Fruit fly (Drosophila melanogaster) whole organism, embryonic: ENCODE measurements around the gene trbl.

ENCODE experiments used
- BEAF-32 ChIP-seq: fragments of 200-800 bp; sonication (Bioruptor generic); optimal IDR thresholded peaks from 3 replicates; lab custom pipeline; 2017; ENCODE audit warnings: missing biosample characterization, missing genetic modification characterization, mild to moderate bottlenecking, moderate library complexity, missing genetic modification reagents
- C15 ChIP-seq: fragments of 200-800 bp; sonication (Bioruptor generic); IDR thresholded peaks from 3 replicates; pipeline ENCODE4 v1.3.6; 2022; ENCODE audit warnings: missing biosample characterization, missing genetic modification characterization
- CG10321 ChIP-seq: fragments of 200-800 bp; sonication (Bioruptor generic); IDR thresholded peaks from 2 replicates; pipeline ENCODE4 v1.3.6; 2022; ENCODE audit warnings: missing biosample characterization, missing genetic modification characterization
- CG11085 ChIP-seq: fragments of 200-800 bp; sonication (Bioruptor generic); IDR thresholded peaks from 2 replicates; pipeline ENCODE4 v1.3.6; 2022; ENCODE audit warnings: missing biosample characterization, missing genetic modification characterization
- CG12744 ChIP-seq: fragments of 200-800 bp; sonication (Bioruptor generic); optimal IDR thresholded peaks from 2 replicates; lab custom pipeline; 2016; ENCODE audit warnings: missing biosample characterization, missing genetic modification characterization
- CG12942 ChIP-seq: fragments of 200-800 bp; sonication (Bioruptor generic); optimal IDR thresholded peaks from 3 replicates; lab custom pipeline; 2016; ENCODE audit warnings: missing biosample characterization, missing genetic modification characterization
- CG13287 ChIP-seq: fragments of 200-800 bp; sonication (Bioruptor generic); IDR thresholded peaks from 2 replicates; pipeline ENCODE4 v1.3.6; 2022; ENCODE audit warnings: missing biosample characterization, missing genetic modification characterization; ENCODE audit not compliant: partially characterized antibody
- CG17186 ChIP-seq: fragments of 200-800 bp; sonication (Bioruptor generic); optimal IDR thresholded peaks from 3 replicates; lab custom pipeline; 2017; ENCODE audit warnings: missing biosample characterization, missing genetic modification reagents, missing genetic modification characterization
- CG18476 ChIP-seq: fragments of 200-800 bp; sonication (Bioruptor generic); optimal IDR thresholded peaks from 2 replicates; lab custom pipeline; 2016; ENCODE audit warnings: missing biosample characterization, mild to moderate bottlenecking, missing genetic modification characterization
- CG3163 ChIP-seq: fragments of 200-800 bp; sonication (Bioruptor generic); optimal IDR thresholded peaks from 3 replicates; lab custom pipeline; 2016; ENCODE audit warnings: missing biosample characterization, missing genetic modification characterization
- CG34376 ChIP-seq: fragments of 200-800 bp; sonication (Bioruptor generic); optimal IDR thresholded peaks from 2 replicates; lab custom pipeline; 2018; ENCODE audit warnings: missing biosample characterization, mild to moderate bottlenecking, missing genetic modification characterization
- CG3838 ChIP-seq: fragments of 200-800 bp; sonication (Bioruptor generic); optimal IDR thresholded peaks from 3 replicates; lab custom pipeline; 2016; ENCODE audit warnings: missing biosample characterization, missing genetic modification characterization
- CG4328 ChIP-seq: fragments of 200-800 bp; sonication (Bioruptor generic); optimal IDR thresholded peaks from 3 replicates; lab custom pipeline; 2017; ENCODE audit warnings: missing biosample characterization, missing genetic modification reagents, missing genetic modification characterization
- CG4707 ChIP-seq: fragments of 200-800 bp; sonication (Bioruptor generic); optimal IDR thresholded peaks from 2 replicates; lab custom pipeline; 2018; ENCODE audit warnings: missing biosample characterization, mild to moderate bottlenecking, missing genetic modification characterization, moderate library complexity
- CG6854 ChIP-seq: fragments of 200-800 bp; sonication (Bioruptor generic); optimal IDR thresholded peaks from 3 replicates; lab custom pipeline; 2017; ENCODE audit warnings: missing biosample characterization, mild to moderate bottlenecking, missing genetic modification characterization
- CG7357 ChIP-seq: fragments of 200-800 bp; sonication (Bioruptor generic); IDR thresholded peaks from 3 replicates; pipeline ENCODE4 v1.3.6; 2022; ENCODE audit warnings: missing biosample characterization, missing genetic modification characterization
- CG8089 ChIP-seq: fragments of 200-800 bp; sonication (Bioruptor generic); optimal IDR thresholded peaks from 3 replicates; lab custom pipeline; 2016; ENCODE audit warnings: missing biosample characterization, missing genetic modification characterization
- CG9609 ChIP-seq: fragments of 200-800 bp; sonication (Bioruptor generic); optimal IDR thresholded peaks from 3 replicates; lab custom pipeline; 2016; ENCODE audit warnings: missing biosample characterization, missing genetic modification characterization
- CG9797 ChIP-seq: fragments of 200-800 bp; sonication (Bioruptor generic); optimal IDR thresholded peaks from 3 replicates; lab custom pipeline; 2018; ENCODE audit warnings: missing biosample characterization, mild to moderate bottlenecking, missing genetic modification characterization
- D ChIP-seq, 2 experiments: fragments of 200-800 bp in 1 of 2; fragments of >200 bp in 1 of 2; sonication (Bioruptor generic) in 1 of 2; optimal IDR thresholded peaks; 2 replicates in 1 of 2; 3 replicates in 1 of 2; lab custom pipeline; 2017; ENCODE audit warnings: mild to moderate bottlenecking in 1 of 2, missing biosample characterization in 1 of 2, missing genetic modification characterization in 1 of 2, missing genetic modification reagents in 1 of 2
- Dek ChIP-seq: fragments of 200-800 bp; sonication (Bioruptor generic); optimal IDR thresholded peaks from 3 replicates; lab custom pipeline; 2019; ENCODE audit warnings: missing biosample characterization, mild to moderate bottlenecking, missing genetic modification characterization, moderate library complexity
- Ets65A ChIP-seq: fragments of 200-800 bp; sonication (Bioruptor generic); peaks from one replicate; lab custom pipeline; 2016; ENCODE audit warnings: missing biosample characterization, missing genetic modification characterization
- HLHmδ ChIP-seq: fragments of 200-800 bp; sonication (Bioruptor generic); optimal IDR thresholded peaks from 2 replicates; lab custom pipeline; 2018; ENCODE audit warnings: missing biosample characterization, mild to moderate bottlenecking, missing genetic modification characterization, moderate library complexity
- Hmx ChIP-seq: fragments of 200-800 bp; sonication (Bioruptor generic); optimal IDR thresholded peaks from 2 replicates; lab custom pipeline; 2016; ENCODE audit warnings: missing biosample characterization, missing genetic modification characterization
- Hr3 ChIP-seq: fragments of 200-800 bp; sonication (Bioruptor generic); optimal IDR thresholded peaks from 3 replicates; lab custom pipeline; 2016; ENCODE audit warnings: missing biosample characterization, missing genetic modification characterization
- Jarid2 ChIP-seq: fragments of 200-800 bp; sonication (Bioruptor generic); optimal IDR thresholded peaks from 3 replicates; lab custom pipeline; 2017; ENCODE audit warnings: mild to moderate bottlenecking, missing biosample characterization, missing genetic modification reagents, missing genetic modification characterization
- MTF-1 ChIP-seq: fragments of 200-800 bp; sonication (Bioruptor generic); optimal IDR thresholded peaks from 2 replicates; lab custom pipeline; 2018; ENCODE audit warnings: missing biosample characterization, mild to moderate bottlenecking, missing genetic modification characterization, borderline replicate concordance
- Max ChIP-seq: fragments of 200-800 bp; sonication (Bioruptor generic); optimal IDR thresholded peaks from 2 replicates; lab custom pipeline; 2016; ENCODE audit warnings: missing biosample characterization, mild to moderate bottlenecking, missing genetic modification characterization
- Mrtf ChIP-seq: fragments of 200-800 bp; sonication (Bioruptor generic); IDR thresholded peaks from 3 replicates; pipeline ENCODE4 v1.3.6; 2022; ENCODE audit warnings: missing biosample characterization, missing genetic modification characterization
- Nf-YC ChIP-seq: fragments of 200-800 bp; optimal IDR thresholded peaks from 3 replicates; lab custom pipeline; 2019; ENCODE audit warnings: missing biosample characterization, mild to moderate bottlenecking, missing genetic modification characterization, moderate library complexity
- NfI ChIP-seq: fragments of 200-800 bp; sonication (Bioruptor generic); optimal IDR thresholded peaks from 3 replicates; lab custom pipeline; 2018; ENCODE audit warnings: missing biosample characterization, mild to moderate bottlenecking, missing genetic modification characterization, moderate library complexity
- Pdp1 ChIP-seq, 2 experiments: fragments of 200-800 bp; sonication (Bioruptor generic); optimal IDR thresholded peaks; 3 replicates each; lab custom pipeline; 2016; ENCODE audit warnings: missing biosample characterization in 2 of 2, missing genetic modification characterization in 2 of 2, mild to moderate bottlenecking in 1 of 2, moderate library complexity in 1 of 2
- Scr ChIP-seq: fragments of 200-800 bp; sonication (Bioruptor generic); IDR thresholded peaks from 2 replicates; pipeline ENCODE4 v1.3.6; 2022; ENCODE audit warnings: missing biosample characterization, missing genetic modification characterization; ENCODE audit not compliant: partially characterized antibody
- Side ChIP-seq: fragments of 200-800 bp; sonication (Bioruptor generic); optimal IDR thresholded peaks from 2 replicates; lab custom pipeline; 2016; ENCODE audit warnings: missing biosample characterization, missing genetic modification characterization
- Sry-δ ChIP-seq: fragments of 200-800 bp; sonication (Bioruptor generic); optimal IDR thresholded peaks from 2 replicates; lab custom pipeline; 2016; ENCODE audit warnings: missing biosample characterization, missing genetic modification characterization
- Ssrp ChIP-seq: fragments of 200-800 bp; sonication (Bioruptor generic); optimal IDR thresholded peaks from 2 replicates; lab custom pipeline; 2018; ENCODE audit warnings: missing biosample characterization, mild to moderate bottlenecking, missing genetic modification characterization, moderate library complexity
- Trl ChIP-seq, 3 experiments: fragments of >200 bp in 2 of 3; fragments of 200-800 bp in 1 of 3; sonication (Bioruptor generic) in 1 of 3; optimal IDR thresholded peaks; 2 replicates in 1 of 3; 3 replicates in 2 of 3; lab custom pipeline; 2016 to 2017; ENCODE audit warnings: missing biosample characterization in 1 of 3, missing genetic modification characterization in 1 of 3
- dan ChIP-seq: fragments of 200-800 bp; sonication (Bioruptor generic); IDR thresholded peaks from 2 replicates; pipeline ENCODE4 v1.3.6; 2022; ENCODE audit warnings: missing biosample characterization, missing genetic modification characterization
- ewg ChIP-seq: fragments of 200-800 bp; sonication (Bioruptor generic); optimal IDR thresholded peaks from 3 replicates; lab custom pipeline; 2017; ENCODE audit warnings: mild to moderate bottlenecking, missing biosample characterization, missing genetic modification reagents, missing genetic modification characterization
- gcm ChIP-seq: fragments of 200-800 bp; sonication (Bioruptor generic); optimal IDR thresholded peaks from 2 replicates; lab custom pipeline; 2019; ENCODE audit warnings: missing biosample characterization, mild to moderate bottlenecking, missing genetic modification characterization, moderate library complexity
- grau ChIP-seq: fragments of 200-800 bp; optimal IDR thresholded peaks from 3 replicates; lab custom pipeline; 2019; ENCODE audit warnings: missing biosample characterization, mild to moderate bottlenecking, missing genetic modification characterization, moderate library complexity
- her ChIP-seq: fragments of 200-800 bp; sonication (Bioruptor generic); optimal IDR thresholded peaks from 2 replicates; lab custom pipeline; 2016; ENCODE audit warnings: missing biosample characterization, missing genetic modification characterization
- hkb ChIP-seq, 2 experiments: fragments of 200-800 bp in 1 of 2; fragments of >200 bp in 1 of 2; sonication (Bioruptor generic) in 1 of 2; IDR thresholded peaks in 1 of 2; optimal IDR thresholded peaks in 1 of 2; 2 replicates each; pipeline versions ENCODE4 v1.3.6 to Lab custom; 2017 to 2022; ENCODE audit warnings: missing biosample characterization in 1 of 2, missing genetic modification characterization in 1 of 2
- schlank ChIP-seq: fragments of 200-800 bp; sonication (Bioruptor generic); optimal IDR thresholded peaks from 2 replicates; lab custom pipeline; 2018; ENCODE audit warnings: missing biosample characterization, mild to moderate bottlenecking, missing genetic modification characterization
- scrt ChIP-seq: fragments of 200-800 bp; sonication (Bioruptor generic); optimal IDR thresholded peaks from 2 replicates; lab custom pipeline; 2018; ENCODE audit warnings: missing biosample characterization, mild to moderate bottlenecking, missing genetic modification characterization, moderate library complexity
- sens ChIP-seq: fragments of 200-800 bp; sonication (Bioruptor generic); peaks from one replicate; lab custom pipeline; 2016; ENCODE audit warnings: missing biosample characterization, missing genetic modification characterization
- sr ChIP-seq: fragments of 200-800 bp; sonication (Bioruptor generic); IDR thresholded peaks from 3 replicates; pipeline ENCODE4 v1.3.6; 2022; ENCODE audit warnings: missing biosample characterization, missing genetic modification characterization
- stwl ChIP-seq: fragments of 200-800 bp; sonication (Bioruptor generic); optimal IDR thresholded peaks from 3 replicates; lab custom pipeline; 2018; ENCODE audit warnings: missing biosample characterization, mild to moderate bottlenecking, missing genetic modification characterization, moderate library complexity
- tgo ChIP-seq: fragments of 200-800 bp; sonication (Bioruptor generic); IDR thresholded peaks from 3 replicates; pipeline ENCODE4 v1.3.6; 2022; ENCODE audit warnings: missing biosample characterization, missing genetic modification characterization

Gene trbl

dm6 chr3L:20366674-20367372, 34.6 kb downstream of the trbl start, which contains the start of the genes Toll-9 and in (continued):
- TF ChIP-seq Jarid2 (GFP tag; lab: Kevin White, UChicago) = peak; percentile 50
- TF ChIP-seq CG6854 = no peak
- TF ChIP-seq scrt (GFP tag; lab: Kevin White, UChicago) = no peak
- TF ChIP-seq CG3838 (GFP tag; lab: Kevin White, UChicago) = no peak
- TF ChIP-seq CG12744 = no peak
- TF ChIP-seq Nf-YC (tag; lab: Kevin White, UChicago) = no peak
- no peak for TF ChIP-seq grau (tag; lab: Kevin White, UChicago)
- TF ChIP-seq Ets65A (GFP tag; lab: Kevin White, UChicago) = peak; percentile 27
- TF ChIP-seq tgo (GFP tag; lab: Robert Waterston, UW) = no peak
- TF ChIP-seq CG10321 (GFP tag; lab: Robert Waterston, UW) = no peak
- no peak for TF ChIP-seq her
- TF ChIP-seq CG12942 = no peak
- no peak for TF ChIP-seq Trl (optimal IDR thresholded peaks at IDR 0.05; lab: Kevin White, UChicago)
- TF ChIP-seq Trl (GFP tag; optimal IDR thresholded peaks at IDR 0.05; lab: Kevin White, UChicago) = no peak
- TF ChIP-seq dan = no peak
- TF ChIP-seq sr (GFP tag; lab: Robert Waterston, UW) = no peak
- TF ChIP-seq CG9609 (GFP tag; lab: Kevin White, UChicago) = no peak
- TF ChIP-seq HLHmδ (GFP tag; lab: Kevin White, UChicago) = peak; percentile 51
- TF ChIP-seq C15 = no peak
- TF ChIP-seq Dek (tag; lab: Kevin White, UChicago) = no peak
- TF ChIP-seq CG34376 = no peak
- TF ChIP-seq CG3163 (GFP tag; lab: Kevin White, UChicago) = peak; percentile 71
- no peak for TF ChIP-seq BEAF-32 (GFP tag; lab: Kevin White, UChicago)
- no peak for TF ChIP-seq Hr3 (GFP tag; lab: Kevin White, UChicago)
- no peak for TF ChIP-seq Hmx (GFP tag; lab: Kevin White, UChicago)
- no peak for TF ChIP-seq CG9797 (GFP tag; lab: Kevin White, UChicago)
- TF ChIP-seq schlank (tag; lab: Kevin White, UChicago) = no peak
- TF ChIP-seq CG17186 = no peak
- no peak for TF ChIP-seq Side (GFP tag; lab: Kevin White, UChicago)
- no peak for TF ChIP-seq CG18476 (GFP tag; lab: Kevin White, UChicago)
- no peak for TF ChIP-seq gcm (GFP tag; lab: Kevin White, UChicago)
- no peak for TF ChIP-seq CG11085 (GFP tag; lab: Robert Waterston, UW)
- TF ChIP-seq CG8089 (GFP tag; lab: Kevin White, UChicago) = no peak
- TF ChIP-seq Max (GFP tag; lab: Kevin White, UChicago) = no peak
- no peak for TF ChIP-seq stwl (tag; lab: Kevin White, UChicago)
- no peak for TF ChIP-seq hkb (optimal IDR thresholded peaks at IDR 0.05; lab: Kevin White, UChicago)
- no peak for TF ChIP-seq hkb (GFP tag; IDR thresholded peaks at IDR 0.05; lab: Robert Waterston, UW)
- TF ChIP-seq sens (GFP tag; lab: Kevin White, UChicago) = peak; percentile 59
- no peak for TF ChIP-seq D (optimal IDR thresholded peaks at IDR 0.05; lab: Kevin White, UChicago)
- no peak for TF ChIP-seq D (GFP tag; optimal IDR thresholded peaks at IDR 0.05; lab: Kevin White, UChicago)
- TF ChIP-seq CG13287 (GFP tag; lab: Robert Waterston, UW) = no peak
- TF ChIP-seq NfI (GFP tag; lab: Kevin White, UChicago) = no peak
- TF ChIP-seq CG4328 = no peak
- no peak for TF ChIP-seq Mrtf
- TF ChIP-seq Ssrp (tag; lab: Kevin White, UChicago) = no peak
- TF ChIP-seq Pdp1 (GFP tag; optimal IDR thresholded peaks at IDR 0.05; lab: Kevin White, UChicago) = no peak
- no peak for TF ChIP-seq Sry-δ
- no peak for TF ChIP-seq CG4707 (GFP tag; lab: Kevin White, UChicago)
- no peak for TF ChIP-seq MTF-1 (GFP tag; lab: Kevin White, UChicago)
- no peak for TF ChIP-seq CG7357 (GFP tag; lab: Robert Waterston, UW)
- TF ChIP-seq ewg = no peak
- TF ChIP-seq Scr (GFP tag; lab: Robert Waterston, UW) = no peak
